2 fruit fly cellular contexts compared by ENCODE assay signal in genomic region chr3R:16280003-16280998, dm6.
TF ChIP-seq lines count a peak whose summit lies in the region.

No protein-coding gene starts in this region.

TF ChIP-seq in whole organism, embryonic, 481 proteins besides CTCF, POLR2A, EP300 and RAD21 (continued from another document and continues in another):
- TF ChIP-seq Oli (tag; optimal IDR thresholded peaks at IDR 0.05; lab: Kevin White, UChicago) (peak; percentile 100), corto (GFP tag; optimal IDR thresholded peaks at IDR 0.05; lab: Kevin White, UChicago) (peak; percentile 99), lab (GFP tag; optimal IDR thresholded peaks at IDR 0.05; lab: Kevin White, UChicago) (peak; percentile 100), shn (GFP tag; optimal IDR thresholded peaks at IDR 0.05; lab: Kevin White, UChicago) (peak; percentile 99), CG8478 (optimal IDR thresholded peaks at IDR 0.05; lab: Kevin White, UChicago) (peak; percentile 10), grn (GFP tag; optimal IDR thresholded peaks at IDR 0.05; lab: Kevin White, UChicago) (peak; percentile 93), dysf (GFP tag; IDR thresholded peaks at IDR 0.05; lab: Robert Waterston, UW) (peak; percentile 99), ap (GFP tag; IDR thresholded peaks at IDR 0.05; lab: Robert Waterston, UW) (peak; percentile 99), ems (GFP tag; optimal IDR thresholded peaks at IDR 0.05; lab: Kevin White, UChicago) (peak; percentile 99), ase (GFP tag; IDR thresholded peaks at IDR 0.05; lab: Robert Waterston, UW) (peak; percentile 99), gsb (GFP tag; IDR thresholded peaks at IDR 0.05; lab: Robert Waterston, UW) (peak; percentile 98), tup (GFP tag; optimal IDR thresholded peaks at IDR 0.05; lab: Kevin White, UChicago) (peak; percentile 96), run (tag; optimal IDR thresholded peaks at IDR 0.05; lab: Kevin White, UChicago) (peak; percentile 99), CG12391 (tag; optimal IDR thresholded peaks at IDR 0.05; lab: Kevin White, UChicago) (peak; percentile 100), CG12236 (GFP tag; optimal IDR thresholded peaks at IDR 0.05; lab: Kevin White, UChicago) (peak; percentile 99), Abd-B (GFP tag; optimal IDR thresholded peaks at IDR 0.05; lab: Kevin White, UChicago) (peak; percentile 99), sob (GFP tag; IDR thresholded peaks at IDR 0.05; lab: Robert Waterston, UW) (peak; percentile 100), phol (tag; optimal IDR thresholded peaks at IDR 0.05; lab: Kevin White, UChicago) (peak; percentile 99), Dek (tag; optimal IDR thresholded peaks at IDR 0.05; lab: Kevin White, UChicago) (peak; percentile 99), az2 (GFP tag; optimal IDR thresholded peaks at IDR 0.05; lab: Kevin White, UChicago) (peak; percentile 100), nom (GFP tag; optimal IDR thresholded peaks at IDR 0.05; lab: Kevin White, UChicago) (peak; percentile 98), Fer2 (tag; optimal IDR thresholded peaks at IDR 0.05; lab: Kevin White, UChicago) (peak; percentile 98), CG12219 (GFP tag; optimal IDR thresholded peaks at IDR 0.05; lab: Kevin White, UChicago) (peak; percentile 99), Dbx (GFP tag; IDR thresholded peaks at IDR 0.05; lab: Robert Waterston, UW) (peak; percentile 100), CG17829 (tag; optimal IDR thresholded peaks at IDR 0.05; lab: Kevin White, UChicago) (peak; percentile 100), CG3726 (GFP tag; IDR thresholded peaks at IDR 0.05; lab: Robert Waterston, UW) (peak; percentile 99; the same call in 1 of the 3 replicates), repo (GFP tag; optimal IDR thresholded peaks at IDR 0.05; lab: Kevin White, UChicago) (peak; percentile 99), bcd (GFP tag; optimal IDR thresholded peaks at IDR 0.05; lab: Kevin White, UChicago) (peak; percentile 99), CG10274 (GFP tag; optimal IDR thresholded peaks at IDR 0.05; lab: Kevin White, UChicago) (peak; percentile 93), CG10565 (GFP tag; optimal IDR thresholded peaks at IDR 0.05; lab: Kevin White, UChicago) (peak; percentile 96), Mrtf (GFP tag; IDR thresholded peaks at IDR 0.05; lab: Robert Waterston, UW) (peak; percentile 98; the same call in 2 of the 3 replicates), da (GFP tag; optimal IDR thresholded peaks at IDR 0.05; lab: Kevin White, UChicago) (peak; percentile 99), CG13123 (GFP tag; optimal IDR thresholded peaks at IDR 0.05; lab: Kevin White, UChicago) (peak; percentile 99), CG18476 (GFP tag; optimal IDR thresholded peaks at IDR 0.05; lab: Kevin White, UChicago) (peak; percentile 98), CG13296 (GFP tag; optimal IDR thresholded peaks at IDR 0.05; lab: Kevin White, UChicago) (peak; percentile 99), CG14014 (GFP tag; IDR thresholded peaks at IDR 0.05; lab: Robert Waterston, UW) (peak; percentile 98), zfh2 (GFP tag; optimal IDR thresholded peaks at IDR 0.05; lab: Kevin White, UChicago) (peak; percentile 98), CG2889 (GFP tag; IDR thresholded peaks at IDR 0.05; lab: Robert Waterston, UW) (peak; percentile 99), hkb (optimal IDR thresholded peaks at IDR 0.05; lab: Kevin White, UChicago) (no peak), hkb (GFP tag; IDR thresholded peaks at IDR 0.05; lab: Robert Waterston, UW) (peak; percentile 100), CG18764 (GFP tag; optimal IDR thresholded peaks at IDR 0.05; lab: Kevin White, UChicago) (peak; percentile 99), sens-2 (GFP tag; IDR thresholded peaks at IDR 0.05; lab: Robert Waterston, UW) (peak; percentile 98), CG7745 (tag; optimal IDR thresholded peaks at IDR 0.05; lab: Kevin White, UChicago) (peak; percentile 96), CG11093 (GFP tag; IDR thresholded peaks at IDR 0.05; lab: Robert Waterston, UW) (peak; percentile 98), ab (GFP tag; optimal IDR thresholded peaks at IDR 0.05; lab: Kevin White, UChicago) (peak; percentile 98), Lhr (GFP tag; optimal IDR thresholded peaks at IDR 0.05; lab: Kevin White, UChicago) (peak; percentile 98), pzg (GFP tag; optimal IDR thresholded peaks at IDR 0.05; lab: Kevin White, UChicago) (peak; percentile 28), luna (GFP tag; optimal IDR thresholded peaks at IDR 0.05; lab: Kevin White, UChicago) (peak; percentile 99), unpg (GFP tag; optimal IDR thresholded peaks at IDR 0.05; lab: Kevin White, UChicago) (peak; percentile 100), pum (GFP tag; optimal IDR thresholded peaks at IDR 0.05; lab: Kevin White, UChicago) (peak; percentile 99), Ets65A (GFP tag; lab: Kevin White, UChicago) (peak; percentile 100), vnd (GFP tag; IDR thresholded peaks at IDR 0.05; lab: Robert Waterston, UW; ENCODE audit: partially characterized antibody) (no peak), CG15269 (tag; optimal IDR thresholded peaks at IDR 0.05; lab: Kevin White, UChicago) (peak; percentile 100), CG16863 (GFP tag; optimal IDR thresholded peaks at IDR 0.05; lab: Kevin White, UChicago) (peak; percentile 99), vvl (GFP tag; IDR thresholded peaks at IDR 0.05; lab: Robert Waterston, UW) (peak; percentile 100), CG2120 (GFP tag; optimal IDR thresholded peaks at IDR 0.05; lab: Kevin White, UChicago) (peak; percentile 100), CG6791 (GFP tag; IDR thresholded peaks at IDR 0.05; lab: Robert Waterston, UW; ENCODE audit: partially characterized antibody) (peak; percentile 37; the same call in 1 of the 3 replicates), Mad (GFP tag; optimal IDR thresholded peaks at IDR 0.05; lab: Kevin White, UChicago) (peak; percentile 99), scrt (GFP tag; optimal IDR thresholded peaks at IDR 0.05; lab: Kevin White, UChicago) (peak; percentile 98), ranshi (GFP tag; IDR thresholded peaks at IDR 0.05; lab: Robert Waterston, UW) (peak; percentile 99), sd (tag; optimal IDR thresholded peaks at IDR 0.05; lab: Kevin White, UChicago) (peak; percentile 98), Lim3 (GFP tag; IDR thresholded peaks at IDR 0.05; lab: Robert Waterston, UW) (peak; percentile 94; the same call in 1 of the 2 replicates), Ets97D (GFP tag; optimal IDR thresholded peaks at IDR 0.05; lab: Kevin White, UChicago) (peak; percentile 95), CG11247 (GFP tag; IDR thresholded peaks at IDR 0.05; lab: Robert Waterston, UW) (peak; percentile 99), croc (GFP tag; conservative IDR thresholded peaks at IDR 0.05; lab: Robert Waterston, UW) (peak; percentile 98)

TF ChIP-seq in whole organism, prepupa, 60 proteins besides CTCF, POLR2A, EP300 and RAD21 (continued from another document):
- TF ChIP-seq salr (GFP tag; optimal IDR thresholded peaks at IDR 0.05; lab: Kevin White, UChicago) (peak; percentile 98 to 100), Gug (GFP tag; IDR thresholded peaks at IDR 0.05; lab: Robert Waterston, UW) (peak; percentile 99), CG6276 (GFP tag; optimal IDR thresholded peaks at IDR 0.05; lab: Kevin White, UChicago) (peak; percentile 99), Eip75B (GFP tag; optimal IDR thresholded peaks at IDR 0.05; lab: Kevin White, UChicago) (peak; percentile 100), CG6808 (GFP tag; optimal IDR thresholded peaks at IDR 0.05; lab: Kevin White, UChicago) (peak; percentile 98), Met (GFP tag; optimal IDR thresholded peaks at IDR 0.05; lab: Kevin White, UChicago) (peak; percentile 100), CG3919 (GFP tag; optimal IDR thresholded peaks at IDR 0.05; lab: Kevin White, UChicago) (peak; percentile 99), cyc (GFP tag; optimal IDR thresholded peaks at IDR 0.05; lab: Kevin White, UChicago) (peak; percentile 99), CG11294 (GFP tag; IDR thresholded peaks at IDR 0.05; lab: Robert Waterston, UW) (peak; percentile 99), acj6 (GFP tag; optimal IDR thresholded peaks at IDR 0.05; lab: Kevin White, UChicago) (peak; percentile 100)
